Worm (Caenorhabditis elegans) whole organism, young adult: ENCODE data around the gene toca-1.

Experiments used
- B0019.2 ChIP-seq: fragments of 200-800 bp; sonication (Bioruptor generic); conservative IDR thresholded peaks from 2 replicates; pipeline ENCODE4 v1.3.6; 2022; ENCODE audit warnings: missing genetic modification reagents, missing genetic modification characterization, missing compliant biosample characterization
- B0035.1 ChIP-seq: sonication (generic microtip); optimal IDR thresholded peaks from 2 replicates; lab custom pipeline; 2016; ENCODE audit warnings: missing genetic modification characterization, mild to moderate bottlenecking, missing compliant biosample characterization, missing genotype, missing genetic modification reagents
- F33H1.4 ChIP-seq: fragments of 200-800 bp; sonication (Bioruptor generic); IDR thresholded peaks from 2 replicates; pipeline ENCODE4 v1.3.6; 2022; ENCODE audit warnings: missing genetic modification reagents, missing genetic modification characterization, missing compliant biosample characterization
- F37B4.10 ChIP-seq: fragments of 200-800 bp; sonication (Bioruptor generic); IDR thresholded peaks from 2 replicates; pipeline ENCODE4 v1.3.6; 2022; ENCODE audit warnings: missing genetic modification characterization, missing compliant biosample characterization
- F49E8.2 ChIP-seq: sonication (generic microtip); optimal IDR thresholded peaks from 3 replicates; lab custom pipeline; 2017; ENCODE audit warnings: missing genetic modification characterization, mild to moderate bottlenecking, missing compliant biosample characterization, antibody characterized with exemption, moderate library complexity; ENCODE audit not compliant: insufficient read depth
- Y53G8AR.9 ChIP-seq: fragments of 200-800 bp; sonication (Bioruptor generic); conservative IDR thresholded peaks from 2 replicates; pipeline ENCODE4 v1.3.6; 2022; ENCODE audit warnings: missing genetic modification reagents, missing genetic modification characterization, missing compliant biosample characterization
- attf-5 ChIP-seq: fragments of 200-800 bp; sonication (Bioruptor generic); optimal IDR thresholded peaks from 2 replicates; lab custom pipeline; 2018; ENCODE audit warnings: mild to moderate bottlenecking, missing genetic modification characterization, missing compliant biosample characterization
- cebp-2 ChIP-seq: fragments of 200-800 bp; sonication (Bioruptor generic); IDR thresholded peaks from 2 replicates; pipeline ENCODE4 v1.3.6; 2022; ENCODE audit warnings: missing genetic modification characterization, missing compliant biosample characterization
- ceh-100 ChIP-seq: fragments of 200-800 bp; sonication (Bioruptor generic); IDR thresholded peaks from 2 replicates; pipeline ENCODE4 v1.3.6; 2022; ENCODE audit warnings: missing genetic modification reagents, missing genetic modification characterization, missing compliant biosample characterization
- ceh-40 ChIP-seq: fragments of 200-800 bp; sonication (Bioruptor generic); IDR thresholded peaks from 2 replicates; pipeline ENCODE4 v1.3.6; 2022; ENCODE audit warnings: missing genetic modification characterization, missing compliant biosample characterization
- egrh-3 ChIP-seq: fragments of 200-800 bp; sonication (Bioruptor generic); IDR thresholded peaks from 2 replicates; pipeline ENCODE4 v1.3.6; 2022; ENCODE audit warnings: missing genetic modification reagents, missing genetic modification characterization, missing compliant biosample characterization
- gei-17 ChIP-seq: fragments of 200-800 bp; sonication (Bioruptor generic); optimal IDR thresholded peaks from 2 replicates; lab custom pipeline; 2018; ENCODE audit warnings: mild to moderate bottlenecking, missing genetic modification characterization, missing compliant biosample characterization
- him-1 ChIP-seq: sonication (generic microtip); optimal IDR thresholded peaks from 2 replicates; lab custom pipeline; 2016; ENCODE audit warnings: missing genotype, missing genetic modification reagents, missing genetic modification characterization, missing compliant biosample characterization
- hmg-20 ChIP-seq: fragments of 200-800 bp; sonication (Bioruptor generic); IDR thresholded peaks from 2 replicates; pipeline ENCODE4 v1.3.6; 2022; ENCODE audit warnings: missing genetic modification reagents, missing genetic modification characterization, missing compliant biosample characterization
- lin-35 ChIP-seq, 3 experiments: fragments of 150-350 bp in 2 of 3; sonication (generic microtip) in 1 of 3; optimal IDR thresholded peaks; 2 replicates each; lab custom pipeline; 2014 to 2018; ENCODE audit warnings: missing biosample characterization in 3 of 3, missing genetic modification characterization in 3 of 3, missing genetic modification reagents in 3 of 3
- madf-3 ChIP-seq: fragments of 200-800 bp; sonication (Bioruptor generic); IDR thresholded peaks from 2 replicates; pipeline ENCODE4 v1.3.6; 2022; ENCODE audit warnings: missing genetic modification reagents, missing genetic modification characterization, missing compliant biosample characterization
- madf-8 ChIP-seq: fragments of 200-800 bp; sonication (Bioruptor generic); conservative IDR thresholded peaks from 2 replicates; pipeline ENCODE4 v1.3.6; 2022; ENCODE audit warnings: missing genetic modification reagents, missing genetic modification characterization, missing compliant biosample characterization
- nfya-2 ChIP-seq: fragments of 200-800 bp; sonication (Bioruptor generic); IDR thresholded peaks from 2 replicates; pipeline ENCODE4 v1.3.6; 2022; ENCODE audit warnings: missing genetic modification reagents, missing genetic modification characterization, missing compliant biosample characterization
- nhr-27 ChIP-seq: fragments of 200-800 bp; sonication (Bioruptor generic); optimal IDR thresholded peaks from 2 replicates; lab custom pipeline; 2018; ENCODE audit warnings: mild to moderate bottlenecking, missing genetic modification characterization, moderate library complexity, missing compliant biosample characterization
- nhr-80 ChIP-seq: sonication (generic microtip); optimal IDR thresholded peaks from 2 replicates; lab custom pipeline; 2016; ENCODE audit warnings: missing genetic modification characterization, missing compliant biosample characterization
- nhr-90 ChIP-seq: sonication (generic microtip); optimal IDR thresholded peaks from 2 replicates; lab custom pipeline; 2016; ENCODE audit warnings: missing genotype, mild to moderate bottlenecking, missing genetic modification characterization, missing compliant biosample characterization
- pbrm-1 ChIP-seq: fragments of 200-800 bp; sonication (Bioruptor generic); IDR thresholded peaks from 2 replicates; pipeline ENCODE4 v1.3.6; 2022; ENCODE audit warnings: missing genetic modification reagents, missing genetic modification characterization, missing compliant biosample characterization
- snpc-3.4 ChIP-seq: sonication (generic microtip); optimal IDR thresholded peaks from 2 replicates; lab custom pipeline; 2017; ENCODE audit warnings: missing genetic modification characterization, mild to moderate bottlenecking, missing compliant biosample characterization, antibody characterized with exemption, moderate library complexity, missing genotype, missing genetic modification reagents
- sptf-2 ChIP-seq: fragments of 200-800 bp; sonication (Bioruptor generic); optimal IDR thresholded peaks from 2 replicates; lab custom pipeline; 2018; ENCODE audit warnings: mild to moderate bottlenecking, missing genetic modification characterization, missing compliant biosample characterization
- xnd-1 ChIP-seq: sonication (generic microtip); optimal IDR thresholded peaks from 2 replicates; lab custom pipeline; 2016; ENCODE audit warnings: missing genotype, missing genetic modification reagents, missing genetic modification characterization, missing compliant biosample characterization
- zfh-2 ChIP-seq: fragments of 200-800 bp; sonication (Bioruptor generic); conservative IDR thresholded peaks from 2 replicates; pipeline ENCODE4 v1.3.6; 2022; ENCODE audit warnings: missing genetic modification reagents, missing genetic modification characterization, missing compliant biosample characterization
- ztf-26 ChIP-seq: sonication (generic microtip); optimal IDR thresholded peaks from 2 replicates; lab custom pipeline; 2017; ENCODE audit warnings: missing genetic modification characterization, missing compliant biosample characterization
- ztf-28 ChIP-seq: fragments of 200-800 bp; sonication (Bioruptor generic); IDR thresholded peaks from 2 replicates; pipeline ENCODE4 v1.3.6; 2022; ENCODE audit warnings: missing genetic modification reagents, missing genetic modification characterization, missing compliant biosample characterization

Gene toca-1

DNA sequence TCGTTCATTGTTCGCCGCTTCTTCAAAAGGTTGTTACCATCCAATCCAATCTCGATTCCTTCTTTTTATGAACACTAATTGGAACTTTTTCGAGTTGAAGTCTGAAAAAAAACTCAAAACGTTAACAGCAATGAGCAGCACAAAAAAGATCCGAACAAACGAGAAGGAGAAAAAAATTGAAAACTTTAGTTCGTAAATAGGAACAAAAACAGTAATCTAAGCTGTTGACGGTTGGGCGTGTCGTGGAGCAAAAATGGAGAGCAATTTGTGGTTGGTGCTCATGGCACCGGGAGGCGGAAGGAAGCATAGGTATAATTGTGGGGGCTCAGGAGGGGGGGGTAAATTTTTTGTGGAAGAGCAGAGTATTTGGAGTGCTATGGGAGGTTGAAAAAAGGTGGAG is at the start of gene toca-1:
Gene toca-1, minus strand, starts transcription at position 101 of the 400 bp plus-strand sequence.
- no peak for TF ChIP-seq attf-5 (GFP tag; lab: Kevin White, UChicago)
- TF ChIP-seq F49E8.2 (tag; lab: Kevin White, UChicago), result no peak
- TF ChIP-seq nhr-90 (tag; lab: Kevin White, UChicago), result no peak
- no peak for TF ChIP-seq nhr-27 (tag; lab: Kevin White, UChicago)
- TF ChIP-seq sptf-2 (GFP tag; lab: Kevin White, UChicago), result no peak
- no peak for TF ChIP-seq F33H1.4 (GFP tag; lab: Robert Waterston, UW)
- no peak for TF ChIP-seq him-1 (tag; lab: Kevin White, UChicago)
- TF ChIP-seq ceh-40 (GFP tag; lab: Robert Waterston, UW), result no peak
- TF ChIP-seq, all 124 proteins: peak for 0

DNA sequence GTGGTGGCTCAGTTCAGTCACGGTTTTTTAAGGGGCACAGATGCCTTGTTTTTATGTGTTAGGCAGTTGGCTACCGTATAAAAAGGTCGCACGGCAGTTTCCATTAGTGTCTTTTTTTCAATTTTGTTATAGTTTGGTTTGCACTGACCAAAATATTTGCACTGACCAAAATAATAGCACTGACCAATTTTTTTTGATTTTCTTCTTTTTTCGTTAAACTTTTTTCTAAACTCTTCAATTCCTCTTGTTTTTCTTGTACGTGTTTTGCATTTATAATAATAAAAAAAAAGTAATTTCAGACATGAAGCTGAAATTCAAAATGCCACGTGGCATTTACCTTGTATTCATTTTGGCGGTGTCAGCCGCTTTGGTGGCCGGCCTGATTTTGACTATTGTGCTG is 47.1 kb upstream of the toca-1 start, which contains the start of gene H02F09.3:
Gene H02F09.3, plus strand, starts transcription at position 301 of the 400 bp plus-strand sequence.
- TF ChIP-seq ceh-100 (GFP tag; lab: Robert Waterston, UW), result no peak
- no peak for TF ChIP-seq lin-35 (GFP tag; optimal IDR thresholded peaks at IDR 0.05; lab: Kevin White, UChicago)
- no peak for TF ChIP-seq nfya-2 (GFP tag; lab: Robert Waterston, UW)
- TF ChIP-seq cebp-2 (GFP tag; lab: Robert Waterston, UW), result no peak
- no peak for TF ChIP-seq ztf-26 (tag; lab: Kevin White, UChicago)
- TF ChIP-seq snpc-3.4 (tag; lab: Kevin White, UChicago), result no peak
- no peak for TF ChIP-seq ztf-28 (GFP tag; lab: Robert Waterston, UW)
- TF ChIP-seq Y53G8AR.9, result no peak
- no peak for TF ChIP-seq B0019.2 (GFP tag; lab: Robert Waterston, UW)
- no peak for TF ChIP-seq B0035.1 (tag; lab: Kevin White, UChicago)
- TF ChIP-seq pbrm-1 (GFP tag; lab: Robert Waterston, UW), result no peak
- no peak for TF ChIP-seq gei-17 (GFP tag; lab: Kevin White, UChicago)
- TF ChIP-seq hmg-20 (GFP tag; lab: Robert Waterston, UW), result no peak
- no peak for TF ChIP-seq madf-8 (GFP tag; lab: Robert Waterston, UW)

DNA sequence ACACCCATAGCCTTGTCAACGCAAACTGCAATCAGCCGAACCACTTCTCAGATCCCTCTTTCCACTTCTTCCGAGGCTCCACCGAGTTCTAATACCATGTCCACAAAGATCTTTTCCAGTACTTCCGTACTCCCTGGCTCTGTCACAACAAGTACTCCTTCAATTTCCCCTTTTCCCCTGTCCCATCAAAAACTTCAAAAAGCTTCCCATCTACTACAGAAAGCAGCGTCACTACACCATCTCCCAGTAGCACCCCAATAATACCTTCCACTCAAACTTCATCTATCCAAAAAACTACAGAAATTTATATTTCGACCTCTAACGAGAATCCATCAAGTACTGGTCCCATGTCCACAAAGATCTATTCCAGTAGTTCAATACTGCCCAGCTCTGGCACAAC is 35.6 kb upstream of the toca-1 start:
- TF ChIP-seq gei-17 (GFP tag; lab: Kevin White, UChicago) (no peak), F37B4.10 (no peak)

DNA sequence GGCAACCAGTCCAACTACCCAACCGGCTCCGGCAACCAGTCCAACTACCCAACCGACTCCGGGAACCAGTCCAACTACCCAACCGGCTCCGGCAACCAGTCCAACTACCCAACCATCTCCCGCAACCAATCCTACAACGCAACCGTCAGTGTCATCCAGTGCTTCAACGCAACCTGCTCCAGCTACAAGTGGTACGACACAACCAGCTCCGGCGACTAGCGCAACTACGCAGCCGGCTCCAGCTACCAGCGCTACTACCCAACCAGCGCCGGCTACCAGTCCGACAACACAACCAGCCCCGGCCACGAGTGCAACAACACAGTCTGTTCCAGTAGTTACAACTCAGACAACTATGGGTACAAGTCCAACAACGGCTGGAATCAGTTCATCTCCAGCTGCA is 27.8 kb upstream of the toca-1 start:
- TF ChIP-seq xnd-1 (tag; lab: Kevin White, UChicago), result no peak

DNA sequence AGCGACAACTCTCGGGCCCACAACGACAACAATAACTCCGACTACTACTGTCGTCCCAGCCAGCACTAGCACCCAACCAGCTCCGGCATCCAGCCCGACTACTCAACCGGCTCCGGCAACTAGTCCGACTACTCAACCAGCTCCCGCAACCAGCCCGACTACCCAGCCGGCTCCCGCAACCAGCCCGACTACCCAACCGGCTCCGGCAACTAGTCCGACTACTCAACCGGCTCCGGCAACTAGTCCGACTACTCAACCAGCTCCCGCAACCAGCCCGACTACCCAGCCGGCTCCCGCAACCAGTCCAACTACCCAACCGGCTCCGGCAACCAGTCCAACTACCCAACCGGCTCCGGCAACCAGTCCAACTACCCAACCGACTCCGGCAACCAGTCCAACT is 27.2 kb upstream of the toca-1 start:
- peak; percentile 86 for TF ChIP-seq egrh-3 (GFP tag; lab: Robert Waterston, UW)
- TF ChIP-seq zfh-2 (GFP tag; lab: Robert Waterston, UW), result peak; percentile 63

DNA sequence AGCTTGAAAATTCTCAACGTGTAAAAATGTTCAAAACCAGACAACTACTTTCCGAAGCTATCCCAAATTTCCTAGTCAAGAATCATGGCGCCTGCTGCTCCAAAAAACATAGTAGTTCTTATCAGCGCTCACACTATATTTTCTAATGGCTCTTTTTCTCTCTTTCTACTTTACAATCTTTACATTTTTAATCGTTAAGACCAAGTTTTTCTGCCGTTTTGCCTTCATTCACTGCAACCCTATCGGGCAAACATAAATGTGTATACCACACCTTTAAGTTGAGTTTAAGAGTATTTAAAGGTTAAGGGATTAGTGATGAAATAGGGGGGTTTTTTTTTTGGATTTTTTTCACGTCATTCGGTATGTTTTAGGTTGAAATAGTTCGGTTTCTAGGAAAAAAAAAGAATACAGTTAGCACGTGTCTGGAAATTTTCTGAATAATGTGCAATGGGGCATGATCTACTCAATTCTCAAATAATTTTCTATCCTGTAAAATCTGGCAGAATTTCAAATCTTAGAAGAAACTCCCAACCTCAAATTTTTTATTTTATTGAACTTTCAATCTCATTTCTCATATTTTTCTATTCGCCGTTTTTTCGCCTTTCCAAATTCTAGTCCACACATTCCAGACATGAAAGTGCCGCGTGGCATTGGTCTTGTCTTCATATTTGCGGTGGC is 25.7 kb upstream of the toca-1 start, which contains the start of gene K06A9.1:
Gene K06A9.1, plus strand, starts transcription at position 628 of the 678 bp plus-strand sequence.
- TF ChIP-seq nhr-80 (tag; lab: Kevin White, UChicago), result peak; percentile 51
- no peak for TF ChIP-seq madf-3 (GFP tag; lab: Robert Waterston, UW)
- TF ChIP-seq, all 124 proteins: peak for 1
